Fruit fly (Drosophila melanogaster) whole organism, wandering third instar larva: ENCODE data around the gene Hpr1.

Experiments used
- Abd-B ChIP-seq: fragments of >200 bp; optimal IDR thresholded peaks from 2 replicates; lab custom pipeline; 2017; ENCODE audit warnings: missing biosample characterization, missing genetic modification characterization
- CG32264 ChIP-seq: fragments of 200-800 bp; sonication (Bioruptor generic); optimal IDR thresholded peaks from 2 replicates; lab custom pipeline; 2016; ENCODE audit warnings: missing biosample characterization, missing genetic modification characterization
- CG9705 ChIP-seq: fragments of 200-800 bp; sonication (Bioruptor generic); optimal IDR thresholded peaks from 2 replicates; lab custom pipeline; 2018; ENCODE audit warnings: missing biosample characterization, mild to moderate bottlenecking, missing genetic modification characterization
- CrebA ChIP-seq: fragments of 200-800 bp; sonication (Bioruptor generic); optimal IDR thresholded peaks from 2 replicates; lab custom pipeline; 2016; ENCODE audit warnings: missing biosample characterization, mild to moderate bottlenecking, missing genetic modification characterization, borderline replicate concordance
- Dfd ChIP-seq: fragments of >200 bp; optimal IDR thresholded peaks from 2 replicates; lab custom pipeline; 2017; ENCODE audit warnings: missing biosample characterization, missing genetic modification characterization
- Dif ChIP-seq: fragments of 200-275, 200-300 bp; sonication (Bioruptor generic); optimal IDR thresholded peaks from 2 replicates; lab custom pipeline; 2018; ENCODE audit warnings: missing biosample characterization, missing genetic modification characterization; ENCODE audit not compliant: partially characterized antibody
- GATAd ChIP-seq: sonication (Bioruptor generic); optimal IDR thresholded peaks from 2 replicates; lab custom pipeline; 2016; ENCODE audit warnings: missing biosample characterization, missing genetic modification characterization
- HLH106 ChIP-seq: fragments of 200-800 bp; optimal IDR thresholded peaks from 3 replicates; lab custom pipeline; 2019; ENCODE audit warnings: missing biosample characterization, mild to moderate bottlenecking, missing genetic modification characterization, moderate library complexity
- Hnf4 ChIP-seq: fragments of 200-800 bp; sonication (Bioruptor generic); optimal IDR thresholded peaks from 2 replicates; lab custom pipeline; 2016; ENCODE audit warnings: missing biosample characterization, mild to moderate bottlenecking, missing genetic modification characterization
- Hr78 ChIP-seq: fragments of >200 bp; optimal IDR thresholded peaks from 2 replicates; lab custom pipeline; 2017; ENCODE audit warnings: missing biosample characterization, missing genetic modification characterization
- Hr83 ChIP-seq: fragments of 200-300 bp; sonication (Bioruptor generic); optimal IDR thresholded peaks from 2 replicates; lab custom pipeline; 2016; ENCODE audit warnings: missing biosample characterization, mild to moderate bottlenecking, missing genetic modification characterization, moderate library complexity; ENCODE audit not compliant: poor library complexity, severe bottlenecking
- Jra ChIP-seq: sonication (Bioruptor generic); optimal IDR thresholded peaks from 2 replicates; lab custom pipeline; 2016; ENCODE audit warnings: missing biosample characterization, missing genetic modification characterization
- Mio ChIP-seq: sonication (Bioruptor generic); optimal IDR thresholded peaks from 2 replicates; lab custom pipeline; 2016; ENCODE audit warnings: missing biosample characterization, missing genetic modification characterization
- Myc ChIP-seq: fragments of >200 bp; optimal IDR thresholded peaks from 2 replicates; lab custom pipeline; 2017
- N ChIP-seq: fragments of >200 bp; optimal IDR thresholded peaks from 2 replicates; lab custom pipeline; 2018; ENCODE audit warnings: missing biosample characterization, missing external identifiers, missing genetic modification characterization
- OdsH ChIP-seq: fragments of 200-800 bp; sonication (Bioruptor generic); optimal IDR thresholded peaks from 2 replicates; lab custom pipeline; 2016; ENCODE audit warnings: missing biosample characterization, mild to moderate bottlenecking, missing genetic modification characterization
- Rel ChIP-seq, 2 experiments: fragments of 200-800 bp; sonication (Bioruptor generic) in 1 of 2; optimal IDR thresholded peaks; 2 replicates in 1 of 2; 3 replicates in 1 of 2; lab custom pipeline; 2016 to 2019; ENCODE audit warnings: mild to moderate bottlenecking in 2 of 2, missing biosample characterization in 2 of 2, missing genetic modification characterization in 2 of 2, moderate library complexity in 1 of 2
- Sp1 ChIP-seq: fragments of 200-800 bp; sonication (Bioruptor generic); optimal IDR thresholded peaks from 3 replicates; lab custom pipeline; 2019; ENCODE audit warnings: missing biosample characterization, mild to moderate bottlenecking, missing genetic modification characterization, moderate library complexity
- Vsx2 ChIP-seq: fragments of 200-300, 225-300 bp; sonication (Bioruptor generic); optimal IDR thresholded peaks from 2 replicates; lab custom pipeline; 2018; ENCODE audit warnings: missing biosample characterization, missing genetic modification characterization; ENCODE audit not compliant: partially characterized antibody
- br ChIP-seq: fragments of 200-800 bp; sonication (Bioruptor generic); optimal IDR thresholded peaks from 2 replicates; lab custom pipeline; 2016; ENCODE audit warnings: missing biosample characterization, missing genetic modification characterization
- brk ChIP-seq: fragments of 200-800 bp; sonication (Bioruptor generic); optimal IDR thresholded peaks from 2 replicates; lab custom pipeline; 2016; ENCODE audit warnings: missing biosample characterization, mild to moderate bottlenecking, missing genetic modification characterization
- dl ChIP-seq, 2 experiments: fragments of 175-275, 200-275 bp in 1 of 2; fragments of 200-275 bp in 1 of 2; sonication (Bioruptor generic); optimal IDR thresholded peaks; lab custom pipeline; 2018; ENCODE audit warnings: mild to moderate bottlenecking in 2 of 2, missing biosample characterization in 2 of 2, missing genetic modification characterization in 2 of 2, moderate library complexity in 2 of 2; ENCODE audit not compliant: partially characterized antibody in 2 of 2, insufficient read depth in 1 of 2
- dmrt93B ChIP-seq: fragments of 200-800 bp; sonication (Bioruptor generic); optimal IDR thresholded peaks from 2 replicates; lab custom pipeline; 2018; ENCODE audit warnings: missing biosample characterization, mild to moderate bottlenecking, missing genetic modification characterization
- dsf ChIP-seq: sonication (Bioruptor generic); optimal IDR thresholded peaks from 2 replicates; lab custom pipeline; 2016; ENCODE audit warnings: missing biosample characterization, missing genetic modification characterization, borderline replicate concordance
- ey ChIP-seq: fragments of 200-800 bp; sonication (Bioruptor generic); optimal IDR thresholded peaks from 2 replicates; lab custom pipeline; 2016; ENCODE audit warnings: missing biosample characterization, missing genetic modification characterization
- foxo ChIP-seq, 2 experiments: fragments of 200-800 bp; sonication (Bioruptor generic); optimal IDR thresholded peaks; 2 replicates in 1 of 2; 3 replicates in 1 of 2; lab custom pipeline; 2016 to 2017; ENCODE audit warnings: missing biosample characterization in 2 of 2, missing genetic modification characterization in 2 of 2
- fru ChIP-seq: fragments of 200-800 bp; sonication (Bioruptor generic); optimal IDR thresholded peaks from 3 replicates; lab custom pipeline; 2016; ENCODE audit warnings: missing biosample characterization, mild to moderate bottlenecking, missing genetic modification characterization
- h ChIP-seq: fragments of 200-800 bp; sonication (Bioruptor generic); optimal IDR thresholded peaks from 3 replicates; lab custom pipeline; 2016; ENCODE audit warnings: missing biosample characterization, mild to moderate bottlenecking, missing genetic modification characterization
- jim ChIP-seq: fragments of 175-275, 200-325 bp; sonication (Bioruptor generic); optimal IDR thresholded peaks from 2 replicates; lab custom pipeline; 2016; ENCODE audit warnings: missing biosample characterization, mild to moderate bottlenecking, missing genetic modification characterization
- lola ChIP-seq: fragments of >200 bp; optimal IDR thresholded peaks from 2 replicates; lab custom pipeline; 2017; ENCODE audit warnings: missing biosample characterization, missing genetic modification characterization
- pan ChIP-seq: fragments of >200 bp; optimal IDR thresholded peaks from 2 replicates; lab custom pipeline; 2017
- psq ChIP-seq: fragments of 200-800 bp; sonication (Bioruptor generic); optimal IDR thresholded peaks from 3 replicates; lab custom pipeline; 2017; ENCODE audit warnings: missing biosample characterization, mild to moderate bottlenecking, missing genetic modification characterization, moderate library complexity
- rgr ChIP-seq: fragments of 200-800 bp; sonication (Bioruptor generic); optimal IDR thresholded peaks from 3 replicates; lab custom pipeline; 2016; ENCODE audit warnings: missing biosample characterization, mild to moderate bottlenecking, missing genetic modification characterization
- sage ChIP-seq: fragments of 200-800 bp; sonication (Bioruptor generic); optimal IDR thresholded peaks from 2 replicates; lab custom pipeline; 2016; ENCODE audit warnings: missing biosample characterization, mild to moderate bottlenecking, missing genetic modification characterization
- sv ChIP-seq: fragments of 200-800 bp; sonication (Bioruptor generic); optimal IDR thresholded peaks from 3 replicates; lab custom pipeline; 2016; ENCODE audit warnings: missing biosample characterization, missing genetic modification characterization
- tai ChIP-seq: sonication (Bioruptor generic); optimal IDR thresholded peaks from 2 replicates; lab custom pipeline; 2016; ENCODE audit warnings: missing biosample characterization, missing genetic modification characterization
- usp ChIP-seq: fragments of >200 bp; optimal IDR thresholded peaks from 2 replicates; lab custom pipeline; 2017; ENCODE audit warnings: missing biosample characterization, missing genetic modification characterization
- woc ChIP-seq: sonication (Bioruptor generic); optimal IDR thresholded peaks from 2 replicates; lab custom pipeline; 2016; ENCODE audit warnings: missing biosample characterization, mild to moderate bottlenecking, missing genetic modification characterization

Hpr1 gene

DNA sequence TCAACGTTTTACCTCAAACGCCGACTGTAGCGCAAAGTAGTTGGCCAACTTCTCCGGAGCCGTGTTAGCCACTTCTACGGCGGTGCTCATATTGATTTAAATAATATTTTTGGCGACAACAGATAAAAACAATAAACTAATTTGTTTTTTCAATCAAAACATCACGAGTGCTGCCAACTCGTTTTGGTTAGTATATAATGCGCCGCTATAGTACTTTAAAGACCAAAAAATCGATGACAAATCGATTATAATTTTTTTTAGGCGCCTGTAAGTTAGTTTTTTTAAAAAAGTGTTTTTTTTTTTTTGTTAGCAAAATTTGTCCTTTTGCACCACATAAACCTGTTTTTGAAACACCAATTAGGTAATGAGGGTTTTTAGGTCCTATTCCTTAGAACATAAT, at the start of gene Hpr1:
Hpr1 (minus strand) TSS at position 198 of the 400 bp plus-strand sequence.
- TF ChIP-seq sage (GFP tag; lab: Kevin White, UChicago) (peak; percentile 33), N (GFP tag; lab: Kevin White, UChicago) (no peak), foxo (GFP tag; optimal IDR thresholded peaks at IDR 0.05; lab: Kevin White, UChicago) (no peak)

DNA sequence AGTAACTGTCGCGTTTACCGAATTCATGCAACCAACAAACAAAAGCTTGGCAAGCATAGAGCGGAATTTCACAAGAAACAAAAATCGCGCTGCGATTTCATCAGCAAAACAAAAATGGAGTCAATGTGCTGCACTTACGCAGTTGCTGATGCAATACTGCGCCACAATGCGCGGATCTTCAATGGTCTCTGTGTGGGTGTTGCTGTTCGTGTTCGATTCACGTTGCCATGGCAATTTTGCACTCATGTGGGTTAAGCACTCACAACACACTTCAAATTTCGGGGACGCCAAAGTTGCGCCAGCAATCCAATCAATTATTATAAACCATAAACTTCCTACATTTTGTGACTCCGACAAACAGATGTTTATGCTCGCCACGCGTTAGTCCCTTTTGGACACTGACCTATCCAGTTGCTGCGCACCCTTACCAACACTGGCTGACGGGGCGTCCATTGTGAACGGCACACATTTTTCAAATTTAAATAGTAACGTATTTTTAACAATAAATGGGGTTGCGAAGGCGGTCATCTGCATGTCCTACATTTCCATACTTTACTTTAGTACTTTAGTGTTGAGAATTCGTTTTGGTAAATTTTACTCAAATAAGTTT, 40.9 kb upstream of the Hpr1 start, which contains the start of gene CG2017:
CG2017 (minus strand) TSS at position 374 of the 610 bp plus-strand sequence.
- TF ChIP-seq HLH106 (tag; lab: Kevin White, UChicago) (peak; percentile 53), dl (GFP tag; optimal IDR thresholded peaks at IDR 0.05; lab: Kevin White, UChicago; ENCODE audit: insufficient read depth in 1 of 2, partially characterized antibody in 2 of 2) (no peak), jim (GFP tag; lab: Kevin White, UChicago) (no peak), foxo (GFP tag; optimal IDR thresholded peaks at IDR 0.05; lab: Kevin White, UChicago) (peak in 1 of 2 experiments; percentile 49), CrebA (GFP tag; lab: Kevin White, UChicago) (no peak), Dif (GFP tag; lab: Kevin White, UChicago) (peak; percentile 27), sage (GFP tag; lab: Kevin White, UChicago) (no peak), sv (no peak), CG32264 (GFP tag; lab: Kevin White, UChicago) (no peak), N (GFP tag; lab: Kevin White, UChicago) (no peak), Vsx2 (GFP tag; lab: Kevin White, UChicago) (no peak), Hr83 (GFP tag; lab: Kevin White, UChicago) (peak; percentile 72), fru (GFP tag; lab: Kevin White, UChicago) (peak; percentile 41), lola (GFP tag; lab: Kevin White, UChicago) (no peak), Sp1 (GFP tag; lab: Kevin White, UChicago) (peak; percentile 18), Rel (GFP tag; optimal IDR thresholded peaks at IDR 0.05; lab: Kevin White, UChicago) (no peak), Rel (tag; optimal IDR thresholded peaks at IDR 0.05; lab: Kevin White, UChicago) (peak; percentile 51), dmrt93B (peak; percentile 8), OdsH (no peak), Mio (GFP tag; lab: Kevin White, UChicago) (no peak), CG9705 (GFP tag; lab: Kevin White, UChicago) (peak; percentile 48), h (GFP tag; lab: Kevin White, UChicago) (peak; percentile 47), GATAd (GFP tag; lab: Kevin White, UChicago) (no peak), psq (GFP tag; lab: Kevin White, UChicago) (no peak), usp (GFP tag; lab: Kevin White, UChicago) (no peak), br (GFP tag; lab: Kevin White, UChicago) (peak; percentile 40), ey (GFP tag; lab: Kevin White, UChicago) (peak; percentile 24), dsf (GFP tag; lab: Kevin White, UChicago) (no peak), pan (lab: Kevin White, UChicago) (no peak), brk (GFP tag; lab: Kevin White, UChicago) (no peak), Myc (lab: Kevin White, UChicago) (no peak), tai (GFP tag; lab: Kevin White, UChicago) (no peak), rgr (GFP tag; lab: Kevin White, UChicago) (peak; percentile 60), Jra (GFP tag; lab: Kevin White, UChicago) (no peak), Dfd (GFP tag; lab: Kevin White, UChicago) (no peak), woc (GFP tag; lab: Kevin White, UChicago) (no peak), Abd-B (GFP tag; lab: Kevin White, UChicago) (no peak), Hnf4 (GFP tag; lab: Kevin White, UChicago) (peak; percentile 67), Hr78 (GFP tag; lab: Kevin White, UChicago) (no peak)
